Worm (Caenorhabditis elegans) whole organism, L3 larva: ENCODE measurements around the gene rpac-19.

ENCODE experiments used
- R02D3.7 ChIP-seq: fragments of 150-350 bp; optimal IDR thresholded peaks from 2 replicates; lab custom pipeline; 2014; ENCODE audit warnings: missing biosample characterization, missing genetic modification characterization
- ama-1 ChIP-seq: fragments of 150-350 bp; optimal IDR thresholded peaks from 2 replicates; lab custom pipeline; 2018
- ceh-28 ChIP-seq: fragments of 150-350 bp; optimal IDR thresholded peaks from 2 replicates; lab custom pipeline; 2014; ENCODE audit warnings: missing biosample characterization, missing genetic modification reagents, missing genetic modification characterization
- ceh-82 ChIP-seq: fragments of 150-350 bp; optimal IDR thresholded peaks from 2 replicates; lab custom pipeline; 2014; ENCODE audit warnings: missing biosample characterization, missing genetic modification characterization
- eor-1 ChIP-seq, 2 experiments: fragments of 150-350 bp; optimal IDR thresholded peaks; 2 replicates each; lab custom pipeline; 2014 to 2018; ENCODE audit warnings: missing biosample characterization in 2 of 2, missing genetic modification characterization in 2 of 2
- hmg-11 ChIP-seq: sonication (generic microtip); optimal IDR thresholded peaks from 2 replicates; lab custom pipeline; 2016; ENCODE audit warnings: missing genetic modification characterization, missing compliant biosample characterization
- lin-39 ChIP-seq: fragments of 150-350 bp; optimal IDR thresholded peaks from 2 replicates; lab custom pipeline; 2018; ENCODE audit warnings: missing biosample characterization, missing genetic modification reagents, missing genetic modification characterization
- nhr-237 ChIP-seq: fragments of 150-350 bp; optimal IDR thresholded peaks from 2 replicates; lab custom pipeline; 2014; ENCODE audit warnings: missing biosample characterization, missing genetic modification characterization
- nhr-43 ChIP-seq: sonication (generic microtip); optimal IDR thresholded peaks from 2 replicates; lab custom pipeline; 2016; ENCODE audit warnings: mild to moderate bottlenecking, missing genetic modification characterization, missing compliant biosample characterization; ENCODE audit not compliant: poor library complexity, severe bottlenecking
- nhr-76 ChIP-seq: fragments of 150-350 bp; sonication (generic microtip); optimal IDR thresholded peaks from 5 replicates; lab custom pipeline; 2014; ENCODE audit warnings: missing biosample characterization, missing genetic modification characterization
- sea-2 ChIP-seq: fragments of 150-350 bp; sonication (generic microtip); optimal IDR thresholded peaks from 4 replicates; lab custom pipeline; 2014; ENCODE audit warnings: missing biosample characterization, missing genetic modification reagents, missing genetic modification characterization
- snpc-4 ChIP-seq: fragments of 150-350 bp; optimal IDR thresholded peaks from 2 replicates; lab custom pipeline; 2014; ENCODE audit warnings: missing biosample characterization, missing genetic modification characterization
- ztf-11 ChIP-seq: fragments of 150-350 bp; optimal IDR thresholded peaks from 2 replicates; lab custom pipeline; 2014; ENCODE audit warnings: missing biosample characterization, missing genetic modification characterization

DNA sequence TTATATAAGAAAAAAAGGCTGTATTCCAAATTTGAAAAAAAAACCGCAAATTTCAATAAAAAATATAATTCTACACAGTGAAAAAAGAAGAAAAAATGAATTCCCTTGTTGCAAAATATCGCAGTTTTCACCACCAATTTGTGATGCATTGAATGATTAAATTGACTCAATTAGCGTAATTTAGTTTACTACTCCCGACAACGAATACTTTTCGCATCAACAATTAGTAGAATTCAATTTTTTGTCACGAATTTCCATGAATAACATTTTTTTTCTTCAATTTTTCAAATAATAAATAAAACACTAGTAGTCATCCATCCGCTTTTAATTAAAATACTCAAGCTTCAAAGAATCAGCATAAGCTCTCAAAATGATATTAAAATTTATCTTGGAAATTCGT, 44.4 kb downstream of the rpac-19 start:
- no peak for TF ChIP-seq hmg-11 (tag; lab: Kevin White, UChicago)
- no peak for TF ChIP-seq lin-39 (tag; lab: Kevin White, UChicago)
- no peak for TF ChIP-seq nhr-237
- no peak for TF ChIP-seq ztf-11 (tag; lab: Kevin White, UChicago)
- TF ChIP-seq eor-1 (tag; optimal IDR thresholded peaks at IDR 0.05; lab: Kevin White, UChicago): no peak
- TF ChIP-seq ceh-28: no peak
- no peak for TF ChIP-seq ceh-82 (tag; lab: Kevin White, UChicago)
- TF ChIP-seq nhr-43 (tag; lab: Kevin White, UChicago): no peak
- no peak for TF ChIP-seq snpc-4 (tag; lab: Kevin White, UChicago)
- no peak for TF ChIP-seq ama-1 (lab: Kevin White, UChicago)
- no peak for TF ChIP-seq nhr-76 (tag; lab: Kevin White, UChicago)
- TF ChIP-seq sea-2 (GFP tag; lab: Kevin White, UChicago): no peak
- no peak for TF ChIP-seq R02D3.7
